Fruit fly (Drosophila melanogaster) whole organism, wandering third instar larva: ENCODE measurements around the gene Gr5a.
A peak's percentile ranks its signal among the peaks of the same experiment; 100 is the strongest.

Experiments used
- Abd-B ChIP-seq: fragments of >200 bp; optimal IDR thresholded peaks from 2 replicates; lab custom pipeline; 2017; ENCODE audit warnings: missing biosample characterization, missing genetic modification characterization
- CG9705 ChIP-seq: fragments of 200-800 bp; sonication (Bioruptor generic); optimal IDR thresholded peaks from 2 replicates; lab custom pipeline; 2018; ENCODE audit warnings: missing biosample characterization, mild to moderate bottlenecking, missing genetic modification characterization
- CrebA ChIP-seq: fragments of 200-800 bp; sonication (Bioruptor generic); optimal IDR thresholded peaks from 2 replicates; lab custom pipeline; 2016; ENCODE audit warnings: missing biosample characterization, mild to moderate bottlenecking, missing genetic modification characterization, borderline replicate concordance
- Dfd ChIP-seq: fragments of >200 bp; optimal IDR thresholded peaks from 2 replicates; lab custom pipeline; 2017; ENCODE audit warnings: missing biosample characterization, missing genetic modification characterization
- Dif ChIP-seq: fragments of 200-275, 200-300 bp; sonication (Bioruptor generic); optimal IDR thresholded peaks from 2 replicates; lab custom pipeline; 2018; ENCODE audit warnings: missing biosample characterization, missing genetic modification characterization; ENCODE audit not compliant: partially characterized antibody
- GATAd ChIP-seq: sonication (Bioruptor generic); optimal IDR thresholded peaks from 2 replicates; lab custom pipeline; 2016; ENCODE audit warnings: missing biosample characterization, missing genetic modification characterization
- Hnf4 ChIP-seq: fragments of 200-800 bp; sonication (Bioruptor generic); optimal IDR thresholded peaks from 2 replicates; lab custom pipeline; 2016; ENCODE audit warnings: missing biosample characterization, mild to moderate bottlenecking, missing genetic modification characterization
- Hr78 ChIP-seq: fragments of >200 bp; optimal IDR thresholded peaks from 2 replicates; lab custom pipeline; 2017; ENCODE audit warnings: missing biosample characterization, missing genetic modification characterization
- Hr83 ChIP-seq: fragments of 200-300 bp; sonication (Bioruptor generic); optimal IDR thresholded peaks from 2 replicates; lab custom pipeline; 2016; ENCODE audit warnings: missing biosample characterization, mild to moderate bottlenecking, missing genetic modification characterization, moderate library complexity; ENCODE audit not compliant: poor library complexity, severe bottlenecking
- Jra ChIP-seq: sonication (Bioruptor generic); optimal IDR thresholded peaks from 2 replicates; lab custom pipeline; 2016; ENCODE audit warnings: missing biosample characterization, missing genetic modification characterization
- Mio ChIP-seq: sonication (Bioruptor generic); optimal IDR thresholded peaks from 2 replicates; lab custom pipeline; 2016; ENCODE audit warnings: missing biosample characterization, missing genetic modification characterization
- Myc ChIP-seq: fragments of >200 bp; optimal IDR thresholded peaks from 2 replicates; lab custom pipeline; 2017
- N ChIP-seq: fragments of >200 bp; optimal IDR thresholded peaks from 2 replicates; lab custom pipeline; 2018; ENCODE audit warnings: missing biosample characterization, missing external identifiers, missing genetic modification characterization
- OdsH ChIP-seq: fragments of 200-800 bp; sonication (Bioruptor generic); optimal IDR thresholded peaks from 2 replicates; lab custom pipeline; 2016; ENCODE audit warnings: missing biosample characterization, mild to moderate bottlenecking, missing genetic modification characterization
- Rel ChIP-seq, 2 experiments: fragments of 200-800 bp; sonication (Bioruptor generic) in 1 of 2; optimal IDR thresholded peaks; 2 replicates in 1 of 2; 3 replicates in 1 of 2; lab custom pipeline; 2016 to 2019; ENCODE audit warnings: mild to moderate bottlenecking in 2 of 2, missing biosample characterization in 2 of 2, missing genetic modification characterization in 2 of 2, moderate library complexity in 1 of 2
- Sp1 ChIP-seq: fragments of 200-800 bp; sonication (Bioruptor generic); optimal IDR thresholded peaks from 3 replicates; lab custom pipeline; 2019; ENCODE audit warnings: missing biosample characterization, mild to moderate bottlenecking, missing genetic modification characterization, moderate library complexity
- Vsx2 ChIP-seq: fragments of 200-300, 225-300 bp; sonication (Bioruptor generic); optimal IDR thresholded peaks from 2 replicates; lab custom pipeline; 2018; ENCODE audit warnings: missing biosample characterization, missing genetic modification characterization; ENCODE audit not compliant: partially characterized antibody
- br ChIP-seq: fragments of 200-800 bp; sonication (Bioruptor generic); optimal IDR thresholded peaks from 2 replicates; lab custom pipeline; 2016; ENCODE audit warnings: missing biosample characterization, missing genetic modification characterization
- brk ChIP-seq: fragments of 200-800 bp; sonication (Bioruptor generic); optimal IDR thresholded peaks from 2 replicates; lab custom pipeline; 2016; ENCODE audit warnings: missing biosample characterization, mild to moderate bottlenecking, missing genetic modification characterization
- dl ChIP-seq, 2 experiments: fragments of 175-275, 200-275 bp in 1 of 2; fragments of 200-275 bp in 1 of 2; sonication (Bioruptor generic); optimal IDR thresholded peaks; lab custom pipeline; 2018; ENCODE audit warnings: mild to moderate bottlenecking in 2 of 2, missing biosample characterization in 2 of 2, missing genetic modification characterization in 2 of 2, moderate library complexity in 2 of 2; ENCODE audit not compliant: partially characterized antibody in 2 of 2, insufficient read depth in 1 of 2
- dmrt93B ChIP-seq: fragments of 200-800 bp; sonication (Bioruptor generic); optimal IDR thresholded peaks from 2 replicates; lab custom pipeline; 2018; ENCODE audit warnings: missing biosample characterization, mild to moderate bottlenecking, missing genetic modification characterization
- dsf ChIP-seq: sonication (Bioruptor generic); optimal IDR thresholded peaks from 2 replicates; lab custom pipeline; 2016; ENCODE audit warnings: missing biosample characterization, missing genetic modification characterization, borderline replicate concordance
- ey ChIP-seq: fragments of 200-800 bp; sonication (Bioruptor generic); optimal IDR thresholded peaks from 2 replicates; lab custom pipeline; 2016; ENCODE audit warnings: missing biosample characterization, missing genetic modification characterization
- foxo ChIP-seq, 2 experiments: fragments of 200-800 bp; sonication (Bioruptor generic); optimal IDR thresholded peaks; 2 replicates in 1 of 2; 3 replicates in 1 of 2; lab custom pipeline; 2016 to 2017; ENCODE audit warnings: missing biosample characterization in 2 of 2, missing genetic modification characterization in 2 of 2
- h ChIP-seq: fragments of 200-800 bp; sonication (Bioruptor generic); optimal IDR thresholded peaks from 3 replicates; lab custom pipeline; 2016; ENCODE audit warnings: missing biosample characterization, mild to moderate bottlenecking, missing genetic modification characterization
- jim ChIP-seq: fragments of 175-275, 200-325 bp; sonication (Bioruptor generic); optimal IDR thresholded peaks from 2 replicates; lab custom pipeline; 2016; ENCODE audit warnings: missing biosample characterization, mild to moderate bottlenecking, missing genetic modification characterization
- lola ChIP-seq: fragments of >200 bp; optimal IDR thresholded peaks from 2 replicates; lab custom pipeline; 2017; ENCODE audit warnings: missing biosample characterization, missing genetic modification characterization
- psq ChIP-seq: fragments of 200-800 bp; sonication (Bioruptor generic); optimal IDR thresholded peaks from 3 replicates; lab custom pipeline; 2017; ENCODE audit warnings: missing biosample characterization, mild to moderate bottlenecking, missing genetic modification characterization, moderate library complexity
- rgr ChIP-seq: fragments of 200-800 bp; sonication (Bioruptor generic); optimal IDR thresholded peaks from 3 replicates; lab custom pipeline; 2016; ENCODE audit warnings: missing biosample characterization, mild to moderate bottlenecking, missing genetic modification characterization
- sage ChIP-seq: fragments of 200-800 bp; sonication (Bioruptor generic); optimal IDR thresholded peaks from 2 replicates; lab custom pipeline; 2016; ENCODE audit warnings: missing biosample characterization, mild to moderate bottlenecking, missing genetic modification characterization
- sv ChIP-seq: fragments of 200-800 bp; sonication (Bioruptor generic); optimal IDR thresholded peaks from 3 replicates; lab custom pipeline; 2016; ENCODE audit warnings: missing biosample characterization, missing genetic modification characterization
- tai ChIP-seq: sonication (Bioruptor generic); optimal IDR thresholded peaks from 2 replicates; lab custom pipeline; 2016; ENCODE audit warnings: missing biosample characterization, missing genetic modification characterization
- usp ChIP-seq: fragments of >200 bp; optimal IDR thresholded peaks from 2 replicates; lab custom pipeline; 2017; ENCODE audit warnings: missing biosample characterization, missing genetic modification characterization
- woc ChIP-seq: sonication (Bioruptor generic); optimal IDR thresholded peaks from 2 replicates; lab custom pipeline; 2016; ENCODE audit warnings: missing biosample characterization, mild to moderate bottlenecking, missing genetic modification characterization

Gr5a gene

dm6 chrX:5679933-5680667 lies at the start of gene Gr5a, which contains the start of gene Tre1:
Gene Gr5a (plus strand): TSS chrX:5680617.
Gene Tre1 (minus strand): TSS chrX:5679977.
- TF ChIP-seq N (no peak), foxo (GFP tag; optimal IDR thresholded peaks at IDR 0.05; lab: Kevin White, UChicago) (no peak), Vsx2 (GFP tag; lab: Kevin White, UChicago) (no peak), Hnf4 (GFP tag; lab: Kevin White, UChicago) (no peak), woc (no peak), Hr83 (no peak), usp (GFP tag; lab: Kevin White, UChicago) (no peak), rgr (no peak), Myc (lab: Kevin White, UChicago) (no peak), CrebA (GFP tag; lab: Kevin White, UChicago) (no peak)

- TF ChIP-seq GATAd (GFP tag; lab: Kevin White, UChicago) (no peak), Sp1 (GFP tag; lab: Kevin White, UChicago) (no peak), ey (GFP tag; lab: Kevin White, UChicago) (no peak), N (no peak), Vsx2 (GFP tag; lab: Kevin White, UChicago) (no peak), lola (no peak), Dif (GFP tag; lab: Kevin White, UChicago) (no peak), jim (GFP tag; lab: Kevin White, UChicago) (no peak), Dfd (no peak), CrebA (GFP tag; lab: Kevin White, UChicago) (no peak), tai (GFP tag; lab: Kevin White, UChicago) (no peak), br (no peak)
Measured at dm6 chrX:5634714-5635113, 45.7 kb upstream of the Gr5a start.

- no peak for TF ChIP-seq rgr
- TF ChIP-seq Myc (lab: Kevin White, UChicago): no peak
- TF ChIP-seq sv (GFP tag; lab: Kevin White, UChicago): no peak
- no peak for TF ChIP-seq CrebA (GFP tag; lab: Kevin White, UChicago)
- no peak for TF ChIP-seq Rel (GFP tag; optimal IDR thresholded peaks at IDR 0.05; lab: Kevin White, UChicago)
- no peak for TF ChIP-seq Rel (tag; optimal IDR thresholded peaks at IDR 0.05; lab: Kevin White, UChicago)
- TF ChIP-seq br: no peak
- no peak for TF ChIP-seq Hnf4 (GFP tag; lab: Kevin White, UChicago)
- no peak for TF ChIP-seq brk (GFP tag; lab: Kevin White, UChicago)
- no peak for TF ChIP-seq Vsx2 (GFP tag; lab: Kevin White, UChicago)
- TF ChIP-seq CG9705: no peak
- TF ChIP-seq tai (GFP tag; lab: Kevin White, UChicago): no peak
- TF ChIP-seq Hr83: no peak
- no peak for TF ChIP-seq Hr78 (GFP tag; lab: Kevin White, UChicago)
- TF ChIP-seq Mio (GFP tag; lab: Kevin White, UChicago): no peak
- no peak for TF ChIP-seq dmrt93B (GFP tag; lab: Kevin White, UChicago)
Measured at dm6 chrX:5636529-5637099, 43.8 kb upstream of the Gr5a start.

- no peak for TF ChIP-seq brk (GFP tag; lab: Kevin White, UChicago)
- TF ChIP-seq Dif (GFP tag; lab: Kevin White, UChicago): peak; percentile 16
Measured at dm6 chrX:5637543-5637942, 42.9 kb upstream of the Gr5a start.

- TF ChIP-seq OdsH (GFP tag; lab: Kevin White, UChicago) (no peak), Abd-B (GFP tag; lab: Kevin White, UChicago) (no peak), psq (GFP tag; lab: Kevin White, UChicago) (no peak), h (GFP tag; lab: Kevin White, UChicago) (peak; percentile 45), ey (GFP tag; lab: Kevin White, UChicago) (peak; percentile 30), usp (GFP tag; lab: Kevin White, UChicago) (no peak), Rel (GFP tag; optimal IDR thresholded peaks at IDR 0.05; lab: Kevin White, UChicago) (no peak), Rel (tag; optimal IDR thresholded peaks at IDR 0.05; lab: Kevin White, UChicago) (no peak), br (peak; percentile 1), tai (GFP tag; lab: Kevin White, UChicago) (no peak), Vsx2 (GFP tag; lab: Kevin White, UChicago) (no peak), Hnf4 (GFP tag; lab: Kevin White, UChicago) (no peak), sv (GFP tag; lab: Kevin White, UChicago) (no peak), Jra (GFP tag; lab: Kevin White, UChicago) (no peak), dl (GFP tag; optimal IDR thresholded peaks at IDR 0.05; lab: Kevin White, UChicago; ENCODE audit: insufficient read depth in 1 of 2, partially characterized antibody in 2 of 2) (no peak), sage (GFP tag; lab: Kevin White, UChicago) (no peak), Hr78 (GFP tag; lab: Kevin White, UChicago) (no peak), Hr83 (no peak), GATAd (GFP tag; lab: Kevin White, UChicago) (no peak), Mio (GFP tag; lab: Kevin White, UChicago) (no peak), N (no peak), brk (GFP tag; lab: Kevin White, UChicago) (no peak), woc (peak; percentile 22), rgr (peak; percentile 54), dmrt93B (GFP tag; lab: Kevin White, UChicago) (no peak), CrebA (GFP tag; lab: Kevin White, UChicago) (no peak), lola (no peak), dsf (no peak)
Measured at dm6 chrX:5638588-5638987, 41.8 kb upstream of the Gr5a start.
